Fruit fly (Drosophila melanogaster): ENCODE data around the gene CG13907.

Gene CG13907

dm6 chr3L:837552-838187 lies 44.1 kb downstream of the CG13907 start, which contains the start of the genes CG13901 and CG13887 (continued):
- TF ChIP-seq CG8359 (GFP tag; optimal IDR thresholded peaks at IDR 0.05; ENCODE audit: borderline replicate concordance) (peak; percentile 59), CG10267 (tag; optimal IDR thresholded peaks at IDR 0.05) (peak; percentile 77), CG2116 (GFP tag; optimal IDR thresholded peaks at IDR 0.05) (peak; percentile 87), Meics (GFP tag; optimal IDR thresholded peaks at IDR 0.05) (peak; percentile 90), ftz-f1 (GFP tag; optimal IDR thresholded peaks at IDR 0.05) (peak; percentile 61), CG33557 (GFP tag; optimal IDR thresholded peaks at IDR 0.05) (peak; percentile 84), Nf-YC (tag; optimal IDR thresholded peaks at IDR 0.05) (peak; percentile 83), tx (GFP tag; optimal IDR thresholded peaks at IDR 0.05) (peak; percentile 95), sob (GFP tag; IDR thresholded peaks at IDR 0.05) (peak; percentile 91), Camta (GFP tag; optimal IDR thresholded peaks at IDR 0.05) (peak; percentile 93), salm (tag; optimal IDR thresholded peaks at IDR 0.05) (peak; percentile 72), Elba2 (GFP tag; optimal IDR thresholded peaks at IDR 0.05) (peak; percentile 49), CG18764 (GFP tag; optimal IDR thresholded peaks at IDR 0.05) (peak; percentile 87), grn (GFP tag; optimal IDR thresholded peaks at IDR 0.05) (no peak), CG12391 (tag; optimal IDR thresholded peaks at IDR 0.05) (peak; percentile 95), HLHmδ (GFP tag; optimal IDR thresholded peaks at IDR 0.05) (no peak), ranshi (GFP tag; IDR thresholded peaks at IDR 0.05) (peak; percentile 86), CHES-1-like (GFP tag; optimal IDR thresholded peaks at IDR 0.05) (peak; percentile 94), Xrp1 (GFP tag; IDR thresholded peaks at IDR 0.05) (peak; percentile 90), Adf1 (GFP tag; IDR thresholded peaks at IDR 0.05) (peak; percentile 72), cas (GFP tag; IDR thresholded peaks at IDR 0.05) (peak; percentile 83), bcd (GFP tag; optimal IDR thresholded peaks at IDR 0.05) (peak; percentile 90), CG4820 (GFP tag; optimal IDR thresholded peaks at IDR 0.05) (peak; percentile 91), ken (GFP tag; IDR thresholded peaks at IDR 0.05) (peak; percentile 87), CG3065 (GFP tag; optimal IDR thresholded peaks at IDR 0.05) (peak; percentile 63), CG17568 (GFP tag; optimal IDR thresholded peaks at IDR 0.05) (no peak), crc (GFP tag; optimal IDR thresholded peaks at IDR 0.05) (peak; percentile 79), ERR (GFP tag; optimal IDR thresholded peaks at IDR 0.05) (peak; percentile 78), CG4730 (GFP tag; IDR thresholded peaks at IDR 0.05) (peak; percentile 71), dmrt99B (tag; optimal IDR thresholded peaks at IDR 0.05) (peak; percentile 84), Ada2b (GFP tag; IDR thresholded peaks at IDR 0.05) (peak; percentile 86), CG15269 (tag; optimal IDR thresholded peaks at IDR 0.05) (peak; percentile 89), CoRest (tag; optimal IDR thresholded peaks at IDR 0.05) (peak; percentile 93), CG15011 (GFP tag; optimal IDR thresholded peaks at IDR 0.05) (no peak), CG1792 (GFP tag; optimal IDR thresholded peaks at IDR 0.05) (peak; percentile 85), zen2 (GFP tag; IDR thresholded peaks at IDR 0.05; ENCODE audit: partially characterized antibody) (no peak), CG3407 (GFP tag; optimal IDR thresholded peaks at IDR 0.05) (peak; percentile 83), Mes4 (GFP tag; optimal IDR thresholded peaks at IDR 0.05) (peak; percentile 75), D19B (GFP tag; optimal IDR thresholded peaks at IDR 0.05) (peak; percentile 74), fd96Cb (tag; optimal IDR thresholded peaks at IDR 0.05) (peak; percentile 84), CG8924 (tag; optimal IDR thresholded peaks at IDR 0.05) (peak; percentile 89), CG8281 (tag; optimal IDR thresholded peaks at IDR 0.05) (peak; percentile 60), disco-r (GFP tag; optimal IDR thresholded peaks at IDR 0.05) (peak; percentile 84), CG9609 (GFP tag; optimal IDR thresholded peaks at IDR 0.05) (peak; percentile 95), CG6791 (GFP tag; IDR thresholded peaks at IDR 0.05; ENCODE audit: partially characterized antibody) (no peak), dpn (GFP tag; optimal IDR thresholded peaks at IDR 0.05) (peak; percentile 94), al (GFP tag; IDR thresholded peaks at IDR 0.05) (peak; percentile 83), Gug (GFP tag; IDR thresholded peaks at IDR 0.05) (peak; percentile 87; the same call in 3 of the 4 replicates), Rfx (GFP tag; IDR thresholded peaks at IDR 0.05) (peak; percentile 94), kay (GFP tag; optimal IDR thresholded peaks at IDR 0.05) (peak; percentile 94)
